Fruit fly (Drosophila melanogaster): Measurements from ENCODE around the gene Try29F.

Gene Try29F

dm6 chr2L:8997285-8997684, 1.1 kb upstream of the Try29F start, which contains the start of the genes alien and CG18661 (continued):
- no peak for TF ChIP-seq CG1621 (tag; optimal IDR thresholded peaks at IDR 0.05)
- peak; percentile 69 for TF ChIP-seq Eip78C (GFP tag)
- peak; percentile 78 for TF ChIP-seq CG32006 (GFP tag; optimal IDR thresholded peaks at IDR 0.05)
- peak; percentile 96 for TF ChIP-seq eg (GFP tag; IDR thresholded peaks at IDR 0.05)
- peak; percentile 52 for TF ChIP-seq CG4318 (GFP tag; optimal IDR thresholded peaks at IDR 0.05)
- peak; percentile 65 for TF ChIP-seq CG10669 (GFP tag; optimal IDR thresholded peaks at IDR 0.05)
- peak; percentile 78 for TF ChIP-seq OdsH (GFP tag; optimal IDR thresholded peaks at IDR 0.05)
- peak; percentile 88 for TF ChIP-seq net (GFP tag; optimal IDR thresholded peaks at IDR 0.05)
- no peak for TF ChIP-seq ss (GFP tag; optimal IDR thresholded peaks at IDR 0.05)
- peak in 1 of 2 experiments; percentile 56 for TF ChIP-seq salr (GFP tag; optimal IDR thresholded peaks at IDR 0.05)
- TF ChIP-seq CG6854 (GFP tag; optimal IDR thresholded peaks at IDR 0.05) = peak; percentile 78
- no peak for TF ChIP-seq vri (GFP tag; optimal IDR thresholded peaks at IDR 0.05)
- peak; percentile 89 for TF ChIP-seq Eip75B (GFP tag; optimal IDR thresholded peaks at IDR 0.05)
- TF ChIP-seq Met (GFP tag; optimal IDR thresholded peaks at IDR 0.05) = peak; percentile 90
- no peak for TF ChIP-seq dsx (GFP tag; optimal IDR thresholded peaks at IDR 0.05; ENCODE audit: poor library complexity, severe bottlenecking)
- peak; percentile 100 for TF ChIP-seq CG6808 (GFP tag; optimal IDR thresholded peaks at IDR 0.05)
- peak; percentile 93 for TF ChIP-seq CG11902 (GFP tag; optimal IDR thresholded peaks at IDR 0.05)
- TF ChIP-seq CG9139 (GFP tag; optimal IDR thresholded peaks at IDR 0.05) = no peak
- peak; percentile 53; the same call in 1 of the 3 replicates for TF ChIP-seq CG8119 (GFP tag; IDR thresholded peaks at IDR 0.05)
- TF ChIP-seq Ets21C (GFP tag; optimal IDR thresholded peaks at IDR 0.05) = peak; percentile 71
- peak; percentile 62 for TF ChIP-seq CG16779 (tag; optimal IDR thresholded peaks at IDR 0.05)
- TF ChIP-seq Smox (GFP tag; optimal IDR thresholded peaks at IDR 0.05) = peak; percentile 78
- TF ChIP-seq CG6163 (GFP tag; IDR thresholded peaks at IDR 0.05) = peak; percentile 97
- TF ChIP-seq lz (GFP tag; optimal IDR thresholded peaks at IDR 0.05) = peak; percentile 93
- TF ChIP-seq spab (GFP tag; optimal IDR thresholded peaks at IDR 0.05) = peak; percentile 15
- peak; percentile 68 for TF ChIP-seq esn (GFP tag; optimal IDR thresholded peaks at IDR 0.05)
- no peak for TF ChIP-seq pdm3 (GFP tag; optimal IDR thresholded peaks at IDR 0.05)
- peak; percentile 85 for TF ChIP-seq CG10631 (GFP tag; optimal IDR thresholded peaks at IDR 0.05)
- peak; percentile 69 for TF ChIP-seq fkh (GFP tag; optimal IDR thresholded peaks at IDR 0.05)
- TF ChIP-seq acj6 (GFP tag; optimal IDR thresholded peaks at IDR 0.05) = peak; percentile 62
- TF ChIP-seq CG6792 (GFP tag; optimal IDR thresholded peaks at IDR 0.05) = peak; percentile 69
- TF ChIP-seq Hr39 (GFP tag; optimal IDR thresholded peaks at IDR 0.05) = peak; percentile 91
- peak; percentile 70 for TF ChIP-seq achi (GFP tag; optimal IDR thresholded peaks at IDR 0.05)
- TF ChIP-seq topi (GFP tag; optimal IDR thresholded peaks at IDR 0.05) = peak; percentile 62
- no peak for TF ChIP-seq CG11762 (GFP tag; optimal IDR thresholded peaks at IDR 0.05; ENCODE audit: insufficient read depth)

DNA sequence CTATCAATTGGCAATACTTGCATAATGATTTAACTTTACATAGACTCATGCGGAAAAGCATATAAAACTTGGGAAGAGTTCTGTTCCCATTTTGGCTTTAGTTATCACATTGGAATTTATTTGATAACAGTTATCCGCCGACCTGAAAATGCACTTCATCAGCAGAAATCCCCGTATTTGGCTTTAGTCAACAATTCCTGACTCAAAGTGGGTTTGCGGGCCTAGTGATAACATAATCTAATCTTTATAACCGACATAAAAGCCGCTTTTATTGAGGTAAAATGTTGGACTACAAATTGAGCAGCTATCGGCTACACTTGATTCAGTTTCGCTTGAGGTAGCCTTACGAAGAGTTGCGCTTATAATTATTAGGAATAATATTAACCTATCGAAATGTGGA, 11.9 kb downstream of the Try29F start, which contains the start of gene CG9568:
Gene CG9568, plus strand, starts transcription at position 317 of the 400 bp plus-strand sequence.
- TF ChIP-seq CG8632 (GFP tag; optimal IDR thresholded peaks at IDR 0.05) (no peak), vri (GFP tag; optimal IDR thresholded peaks at IDR 0.05) (peak; percentile 70)

dm6 chr2L:9011543-9012238, 13.4 kb downstream of the Try29F start, which contains the start of gene CG13102:
TSS of gene CG13102 (plus strand) at chr2L:9012188.
- TF ChIP-seq Eip75B (GFP tag; optimal IDR thresholded peaks at IDR 0.05) (no peak), Ets96B (tag; optimal IDR thresholded peaks at IDR 0.05) (no peak), vri (GFP tag; optimal IDR thresholded peaks at IDR 0.05) (peak; percentile 60), Eip93F (GFP tag; optimal IDR thresholded peaks at IDR 0.05) (peak; percentile 49)
